Fruit fly (Drosophila melanogaster) whole organism, embryonic: ENCODE data around the gene CG7378.

Source experiments
- Atf3 ChIP-seq: fragments of 200-800 bp; sonication (Bioruptor generic); optimal IDR thresholded peaks from 3 replicates; lab custom pipeline; 2016; ENCODE audit warnings: missing biosample characterization, missing genetic modification characterization
- B-H1 ChIP-seq: fragments of 200-800 bp; sonication (Bioruptor generic); IDR thresholded peaks from 3 replicates; pipeline ENCODE4 v1.3.6; 2022; ENCODE audit warnings: missing biosample characterization, missing genetic modification characterization
- BtbVII ChIP-seq: fragments of 200-800 bp; sonication (Bioruptor generic); optimal IDR thresholded peaks from 3 replicates; lab custom pipeline; 2017; ENCODE audit warnings: missing biosample characterization, mild to moderate bottlenecking, missing genetic modification characterization
- CG13775 ChIP-seq: fragments of 200-800 bp; sonication (Bioruptor generic); optimal IDR thresholded peaks from 3 replicates; lab custom pipeline; 2017; ENCODE audit warnings: missing biosample characterization, mild to moderate bottlenecking, missing genetic modification characterization
- CG13894 ChIP-seq: fragments of 200-800 bp; sonication (Bioruptor generic); optimal IDR thresholded peaks from 3 replicates; lab custom pipeline; 2018; ENCODE audit warnings: missing biosample characterization, mild to moderate bottlenecking, missing genetic modification characterization, moderate library complexity
- CG15601 ChIP-seq: fragments of 200-800 bp; sonication (Bioruptor generic); optimal IDR thresholded peaks from 3 replicates; lab custom pipeline; 2019; ENCODE audit warnings: missing biosample characterization, mild to moderate bottlenecking, missing genetic modification characterization, moderate library complexity
- CG17328 ChIP-seq: fragments of 200-800 bp; sonication (Bioruptor generic); IDR thresholded peaks from 2 replicates; pipeline ENCODE4 v1.3.6; 2022; ENCODE audit warnings: missing biosample characterization, missing genetic modification characterization
- CG17359 ChIP-seq: fragments of 200-800 bp; sonication (Bioruptor generic); optimal IDR thresholded peaks from 3 replicates; lab custom pipeline; 2018; ENCODE audit warnings: missing biosample characterization, mild to moderate bottlenecking, missing genetic modification characterization, moderate library complexity
- CG1832 ChIP-seq: fragments of 200-800 bp; sonication (Bioruptor generic); optimal IDR thresholded peaks from 2 replicates; lab custom pipeline; 2017; ENCODE audit warnings: missing biosample characterization, mild to moderate bottlenecking, missing genetic modification characterization, inconsistent platforms
- CG33557 ChIP-seq: fragments of 200-800 bp; sonication (Bioruptor generic); optimal IDR thresholded peaks from 2 replicates; lab custom pipeline; 2019; ENCODE audit warnings: missing biosample characterization, mild to moderate bottlenecking, missing genetic modification characterization, moderate library complexity
- CG3407 ChIP-seq: fragments of 200-800 bp; sonication (Bioruptor generic); optimal IDR thresholded peaks from 2 replicates; lab custom pipeline; 2018; ENCODE audit warnings: missing biosample characterization, mild to moderate bottlenecking, missing genetic modification characterization
- CG34376 ChIP-seq: fragments of 200-800 bp; sonication (Bioruptor generic); optimal IDR thresholded peaks from 2 replicates; lab custom pipeline; 2018; ENCODE audit warnings: missing biosample characterization, mild to moderate bottlenecking, missing genetic modification characterization
- CG3847 ChIP-seq: fragments of 200-800 bp; sonication (Bioruptor generic); IDR thresholded peaks from 2 replicates; pipeline ENCODE4 v1.3.6; 2022; ENCODE audit warnings: missing biosample characterization, missing genetic modification characterization
- CG6683 ChIP-seq: fragments of 200-800 bp; sonication (Bioruptor generic); optimal IDR thresholded peaks from 2 replicates; lab custom pipeline; 2017; ENCODE audit warnings: missing biosample characterization, mild to moderate bottlenecking, missing genetic modification characterization, missing genetic modification reagents
- CG6765 ChIP-seq: fragments of 200-800 bp; sonication (Bioruptor generic); optimal IDR thresholded peaks from 3 replicates; lab custom pipeline; 2017; ENCODE audit warnings: missing biosample characterization, mild to moderate bottlenecking, missing genetic modification characterization
- CG7271 ChIP-seq: fragments of 200-800 bp; sonication (Bioruptor generic); optimal IDR thresholded peaks from 2 replicates; lab custom pipeline; 2018; ENCODE audit warnings: missing biosample characterization, mild to moderate bottlenecking, missing genetic modification characterization, moderate library complexity
- CG7786 ChIP-seq: fragments of 200-800 bp; sonication (Bioruptor generic); optimal IDR thresholded peaks from 2 replicates; lab custom pipeline; 2016; ENCODE audit warnings: missing biosample characterization, missing genetic modification characterization
- CG8478 ChIP-seq: fragments of >200 bp; optimal IDR thresholded peaks from 2 replicates; lab custom pipeline; 2018
- E2f1 ChIP-seq: fragments of 200-800 bp; sonication (Bioruptor generic); IDR thresholded peaks from 2 replicates; pipeline ENCODE4 v1.3.6; 2022; ENCODE audit warnings: missing biosample characterization, missing genetic modification characterization
- GATAe ChIP-seq: fragments of 200-800 bp; sonication (Bioruptor generic); conservative IDR thresholded peaks from 2 replicates; pipeline ENCODE4 v1.3.6; 2022; ENCODE audit warnings: missing biosample characterization, missing genetic modification characterization
- NC2β ChIP-seq: fragments of 200-800 bp; sonication (Bioruptor generic); optimal IDR thresholded peaks from 2 replicates; lab custom pipeline; 2016; ENCODE audit warnings: missing biosample characterization, missing genetic modification characterization
- Nf-YA ChIP-seq: fragments of 200-800 bp; sonication (Bioruptor generic); IDR thresholded peaks from 2 replicates; pipeline ENCODE4 v1.3.6; 2022; ENCODE audit warnings: missing biosample characterization, missing genetic modification characterization
- Ptx1 ChIP-seq: fragments of 200-800 bp; sonication (Bioruptor generic); IDR thresholded peaks from 2 replicates; pipeline ENCODE4 v1.3.6; 2022; ENCODE audit warnings: missing biosample characterization, missing genetic modification characterization
- Six4 ChIP-seq: fragments of 200-800 bp; sonication (Bioruptor generic); optimal IDR thresholded peaks from 2 replicates; lab custom pipeline; 2016; ENCODE audit warnings: missing biosample characterization, missing genetic modification characterization
- Sox100B ChIP-seq: fragments of 200-800 bp; sonication (Bioruptor generic); optimal IDR thresholded peaks from 3 replicates; lab custom pipeline; 2018; ENCODE audit warnings: missing biosample characterization, mild to moderate bottlenecking, missing genetic modification characterization
- Spps ChIP-seq: fragments of 200-800 bp; sonication (Bioruptor generic); optimal IDR thresholded peaks from 2 replicates; lab custom pipeline; 2018; ENCODE audit warnings: missing biosample characterization, mild to moderate bottlenecking, missing genetic modification characterization
- Usf ChIP-seq: fragments of 200-800 bp; sonication (Bioruptor generic); optimal IDR thresholded peaks from 2 replicates; lab custom pipeline; 2017; ENCODE audit warnings: missing genotype, missing biosample characterization, missing genetic modification characterization
- bsh ChIP-seq, 2 experiments: fragments of 200-800 bp; sonication (Bioruptor generic); optimal IDR thresholded peaks; 2 replicates each; lab custom pipeline; 2017 to 2018; ENCODE audit warnings: mild to moderate bottlenecking in 2 of 2, missing biosample characterization in 2 of 2, missing genetic modification characterization in 2 of 2, moderate library complexity in 1 of 2
- crp ChIP-seq, 2 experiments: fragments of 200-800 bp; sonication (Bioruptor generic); optimal IDR thresholded peaks; 2 replicates in 1 of 2; 3 replicates in 1 of 2; lab custom pipeline; 2017; ENCODE audit warnings: missing biosample characterization in 2 of 2, missing genetic modification characterization in 2 of 2, mild to moderate bottlenecking in 1 of 2, moderate library complexity in 1 of 2
- ems ChIP-seq: fragments of 200-800 bp; sonication (Bioruptor generic); optimal IDR thresholded peaks from 3 replicates; lab custom pipeline; 2016; ENCODE audit warnings: missing biosample characterization, missing genetic modification characterization
- eve ChIP-seq, 2 experiments: fragments of >200 bp; optimal IDR thresholded peaks; 2 replicates each; lab custom pipeline; 2017; ENCODE audit warnings: missing biosample characterization in 2 of 2, missing genetic modification characterization in 2 of 2
- fd96Cb ChIP-seq: fragments of 200-800 bp; sonication (Bioruptor generic); optimal IDR thresholded peaks from 2 replicates; lab custom pipeline; 2018; ENCODE audit warnings: missing biosample characterization, mild to moderate bottlenecking, missing genetic modification characterization, moderate library complexity
- gem ChIP-seq: fragments of 200-800 bp; sonication (Bioruptor generic); optimal IDR thresholded peaks from 2 replicates; lab custom pipeline; 2019; ENCODE audit warnings: missing biosample characterization, mild to moderate bottlenecking, missing genetic modification characterization, moderate library complexity
- gsb ChIP-seq: fragments of 200-800 bp; sonication (Bioruptor generic); IDR thresholded peaks from 2 replicates; pipeline ENCODE4 v1.3.6; 2022; ENCODE audit warnings: missing biosample characterization, missing genetic modification characterization
- ken ChIP-seq: fragments of 200-800 bp; sonication (Bioruptor generic); IDR thresholded peaks from 3 replicates; pipeline ENCODE4 v1.3.6; 2022; ENCODE audit warnings: missing biosample characterization, missing genetic modification characterization
- lbe ChIP-seq: fragments of 200-800 bp; sonication (Bioruptor generic); optimal IDR thresholded peaks from 2 replicates; lab custom pipeline; 2016; ENCODE audit warnings: missing biosample characterization, mild to moderate bottlenecking, missing genetic modification characterization
- lola ChIP-seq, 3 experiments: fragments of >200 bp in 2 of 3; fragments of 200-800 bp in 1 of 3; sonication (Bioruptor generic) in 1 of 3; optimal IDR thresholded peaks; 2 replicates each; lab custom pipeline; 2017 to 2019; ENCODE audit warnings: missing biosample characterization in 3 of 3, missing genetic modification characterization in 3 of 3, mild to moderate bottlenecking in 1 of 3, moderate library complexity in 1 of 3
- luna ChIP-seq: fragments of 200-800 bp; sonication (Bioruptor generic); optimal IDR thresholded peaks from 2 replicates; lab custom pipeline; 2016; ENCODE audit warnings: missing biosample characterization, missing genetic modification characterization
- pros ChIP-seq: fragments of 200-800 bp; sonication (Bioruptor generic); optimal IDR thresholded peaks from 3 replicates; lab custom pipeline; 2019; ENCODE audit warnings: missing biosample characterization, mild to moderate bottlenecking, missing genetic modification characterization, moderate library complexity
- ranshi ChIP-seq: fragments of 200-800 bp; sonication (Bioruptor generic); IDR thresholded peaks from 2 replicates; pipeline ENCODE4 v1.3.6; 2022; ENCODE audit warnings: missing biosample characterization, missing genetic modification characterization
- ro ChIP-seq: fragments of 200-800 bp; sonication (Bioruptor generic); IDR thresholded peaks from 2 replicates; pipeline ENCODE4 v1.3.6; 2022; ENCODE audit warnings: missing biosample characterization, missing genetic modification characterization
- salm ChIP-seq: fragments of 200-800 bp; sonication (Bioruptor generic); optimal IDR thresholded peaks from 2 replicates; lab custom pipeline; 2018; ENCODE audit warnings: missing biosample characterization, mild to moderate bottlenecking, missing genetic modification characterization
- schlank ChIP-seq: fragments of 200-800 bp; sonication (Bioruptor generic); optimal IDR thresholded peaks from 2 replicates; lab custom pipeline; 2018; ENCODE audit warnings: missing biosample characterization, mild to moderate bottlenecking, missing genetic modification characterization
- sqz ChIP-seq: fragments of 200-800 bp; sonication (Bioruptor generic); optimal IDR thresholded peaks from 3 replicates; lab custom pipeline; 2018; ENCODE audit warnings: missing biosample characterization, mild to moderate bottlenecking, missing genetic modification characterization
- ssp ChIP-seq: fragments of 200-800 bp; sonication (Bioruptor generic); IDR thresholded peaks from 2 replicates; pipeline ENCODE4 v1.3.6; 2022; ENCODE audit warnings: missing biosample characterization, missing genetic modification characterization
- tio ChIP-seq: fragments of 200-800 bp; sonication (Bioruptor generic); optimal IDR thresholded peaks from 2 replicates; lab custom pipeline; 2017; ENCODE audit warnings: missing biosample characterization, missing genetic modification characterization, inconsistent platforms
- vnd ChIP-seq: fragments of 200-800 bp; sonication (Bioruptor generic); IDR thresholded peaks from 3 replicates; pipeline ENCODE4 v1.3.6; 2022; ENCODE audit warnings: missing biosample characterization, missing genetic modification characterization; ENCODE audit not compliant: partially characterized antibody
- wdn ChIP-seq: fragments of 200-800 bp; sonication (Bioruptor generic); IDR thresholded peaks from 2 replicates; pipeline ENCODE4 v1.3.6; 2022; ENCODE audit warnings: missing biosample characterization, missing genetic modification characterization
- yki ChIP-seq: fragments of >200 bp; optimal IDR thresholded peaks from 3 replicates; lab custom pipeline; 2018
- zen2 ChIP-seq: fragments of 200-800 bp; sonication (Bioruptor generic); IDR thresholded peaks from 3 replicates; pipeline ENCODE4 v1.3.6; 2022; ENCODE audit warnings: missing biosample characterization, missing genetic modification characterization; ENCODE audit not compliant: partially characterized antibody

The CG7378 gene

dm6 chrX:18951220-18951867 is 51.1 kb downstream of the CG7378 start (continued):
- TF ChIP-seq B-H1 (GFP tag; lab: Robert Waterston, UW): peak; percentile 80
- TF ChIP-seq Sox100B (GFP tag; lab: Kevin White, UChicago): peak; percentile 68
- peak; percentile 73 for TF ChIP-seq CG3847 (GFP tag; lab: Robert Waterston, UW)
- TF ChIP-seq GATAe (GFP tag; lab: Robert Waterston, UW): no peak
- no peak for TF ChIP-seq CG7271 (tag; lab: Kevin White, UChicago)
- TF ChIP-seq ems (GFP tag; lab: Kevin White, UChicago): peak; percentile 76
- no peak for TF ChIP-seq yki (lab: Kevin White, UChicago)
- no peak for TF ChIP-seq CG34376
- peak in 1 of 3 experiments; percentile 43 for TF ChIP-seq lola (GFP tag; optimal IDR thresholded peaks at IDR 0.05; lab: Kevin White, UChicago)
- TF ChIP-seq vnd (GFP tag; lab: Robert Waterston, UW): no peak
- TF ChIP-seq CG13775 (GFP tag; lab: Kevin White, UChicago): peak; percentile 58
- peak; percentile 43 for TF ChIP-seq tio (GFP tag; lab: Kevin White, UChicago)
- TF ChIP-seq Usf (GFP tag; lab: Kevin White, UChicago): peak; percentile 17
- TF ChIP-seq CG1832 (GFP tag; lab: Kevin White, UChicago): no peak
- TF ChIP-seq eve (GFP tag; optimal IDR thresholded peaks at IDR 0.05; lab: Kevin White, UChicago): peak in 1 of 2 experiments; percentile 87
- TF ChIP-seq zen2 (GFP tag; lab: Robert Waterston, UW): no peak
- TF ChIP-seq Atf3: peak; percentile 31
- no peak for TF ChIP-seq schlank
- TF ChIP-seq pros (GFP tag; lab: Kevin White, UChicago): no peak
- peak; percentile 83 for TF ChIP-seq CG17328
- peak; percentile 20 for TF ChIP-seq luna
- peak; percentile 67 for TF ChIP-seq CG15601 (tag; lab: Kevin White, UChicago)
- peak; percentile 65 for TF ChIP-seq Six4
- peak; percentile 83 for TF ChIP-seq fd96Cb
- TF ChIP-seq CG6683 (GFP tag; lab: Kevin White, UChicago): peak; percentile 23
- peak; percentile 68 for TF ChIP-seq Nf-YA
- TF ChIP-seq BtbVII (GFP tag; lab: Kevin White, UChicago): no peak
- TF ChIP-seq crp (GFP tag; optimal IDR thresholded peaks at IDR 0.05; lab: Kevin White, UChicago): peak in 1 of 2 experiments; percentile 25
- peak; percentile 65 for TF ChIP-seq ssp (GFP tag; lab: Robert Waterston, UW)
- peak; percentile 88 for TF ChIP-seq Ptx1 (GFP tag; lab: Robert Waterston, UW)
- TF ChIP-seq CG3407 (GFP tag; lab: Kevin White, UChicago): peak; percentile 53
- no peak for TF ChIP-seq CG13894 (tag; lab: Kevin White, UChicago)
- no peak for TF ChIP-seq CG8478 (lab: Kevin White, UChicago)
- TF ChIP-seq wdn (GFP tag; lab: Robert Waterston, UW): peak; percentile 37; the same call in 1 of the 2 replicates
- TF ChIP-seq CG6765: no peak
- no peak for TF ChIP-seq lbe (GFP tag; lab: Kevin White, UChicago)
- TF ChIP-seq salm (tag; lab: Kevin White, UChicago): no peak
- peak; percentile 33; the same call in 1 of the 2 replicates for TF ChIP-seq ro (GFP tag; lab: Robert Waterston, UW)
- peak; percentile 61 for TF ChIP-seq NC2β (GFP tag; lab: Kevin White, UChicago)
- peak; percentile 61 for TF ChIP-seq Spps (tag; lab: Kevin White, UChicago)
- peak; percentile 73 for TF ChIP-seq ken (GFP tag; lab: Robert Waterston, UW)
- peak; percentile 82; the same call in 1 of the 2 replicates for TF ChIP-seq ranshi (GFP tag; lab: Robert Waterston, UW)
- TF ChIP-seq CG33557 (GFP tag; lab: Kevin White, UChicago): no peak
- 0 out of 2 replicates have a peak, but pooled peaks have one; percentile 39 for TF ChIP-seq gsb (GFP tag; lab: Robert Waterston, UW)
- TF ChIP-seq bsh (GFP tag; optimal IDR thresholded peaks at IDR 0.05; lab: Kevin White, UChicago): peak in 1 of 2 experiments; percentile 86
- peak; percentile 15 for TF ChIP-seq sqz (GFP tag; lab: Kevin White, UChicago)
- peak; percentile 77 for TF ChIP-seq E2f1 (GFP tag; lab: Robert Waterston, UW)
- TF ChIP-seq CG7786 (GFP tag; lab: Kevin White, UChicago): peak; percentile 80
- peak; percentile 80 for TF ChIP-seq gem
- TF ChIP-seq CG17359 (tag; lab: Kevin White, UChicago): peak; percentile 87
